Fruit fly (Drosophila melanogaster): ENCODE measurements around the gene CG6276.

- TF ChIP-seq CG9948 (tag; optimal IDR thresholded peaks at IDR 0.05) (no peak), CG8301 (tag; optimal IDR thresholded peaks at IDR 0.05) (no peak), rn (GFP tag; IDR thresholded peaks at IDR 0.05) (no peak), CG17806 (tag; optimal IDR thresholded peaks at IDR 0.05) (no peak), EcR (GFP tag; optimal IDR thresholded peaks at IDR 0.05) (no peak)
These were observed 27.4 kb downstream of the CG6276 start for dm6 chr3R:15292241-15293004.

Data from whole organism, pupa.